Worm (Caenorhabditis elegans): ENCODE measurements around the gene mpk-1.

mpk-1 gene

DNA sequence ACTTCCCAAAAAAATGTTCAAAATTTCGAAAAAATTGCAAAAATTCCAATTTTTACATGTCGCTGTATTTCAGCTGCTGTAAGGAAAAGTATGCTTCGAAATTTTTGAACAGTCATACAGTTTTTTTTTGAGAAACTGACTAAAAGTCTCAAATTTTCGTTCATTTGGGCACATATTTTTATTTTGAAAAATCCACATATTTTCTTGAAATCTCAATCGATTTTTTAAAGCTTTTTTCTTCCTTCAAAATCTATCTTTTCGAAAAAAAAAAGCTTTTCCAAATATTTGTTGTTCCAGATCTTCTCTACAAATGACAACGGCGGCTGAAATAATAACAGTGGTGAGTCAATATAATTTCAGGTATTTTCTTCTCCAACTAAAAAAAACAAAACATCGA lies 30.9 kb downstream of the mpk-1 start, which contains the start of gene asd-1:
Gene asd-1 (plus strand): TSS at position 298 of the 397 bp plus-strand sequence.
- TF ChIP-seq hnd-1 (tag; optimal IDR thresholded peaks at IDR 0.05) (no peak), scrt-1 (GFP tag; IDR thresholded peaks at IDR 0.05) (no peak)

DNA sequence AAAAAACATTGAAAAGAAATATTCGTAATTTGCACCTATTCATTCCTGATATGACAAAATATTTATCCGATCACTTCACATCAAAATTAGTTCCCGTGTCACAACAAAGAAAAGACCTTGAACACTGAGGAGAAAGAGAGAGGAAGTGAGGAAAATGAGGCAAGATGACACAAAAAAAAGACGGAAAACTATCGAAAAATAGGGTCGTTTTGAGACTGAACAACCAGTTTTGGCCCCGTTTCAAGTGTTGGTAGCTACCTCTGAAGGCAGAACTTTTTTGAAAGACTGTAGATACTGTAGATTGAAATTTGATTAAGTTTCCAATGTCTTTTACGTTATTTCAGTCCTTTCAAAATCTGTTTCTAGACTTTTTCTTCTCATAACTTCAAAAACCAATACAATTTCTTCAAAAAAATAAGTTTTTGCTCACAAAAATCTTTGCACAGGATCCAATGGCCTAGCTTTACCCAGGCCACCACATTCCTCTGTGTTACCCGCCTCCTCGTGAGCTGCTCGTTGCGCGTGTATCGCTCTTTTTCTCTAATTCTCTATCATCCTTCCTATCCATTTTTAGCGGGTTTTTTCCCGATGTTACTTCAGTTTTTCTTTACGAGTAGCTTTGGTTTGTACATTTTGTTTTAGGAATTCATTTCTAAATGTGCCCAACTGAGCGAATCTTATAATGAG lies 31.5 kb downstream of the mpk-1 start:
- TF ChIP-seq pes-1 (GFP tag; IDR thresholded peaks at IDR 0.05) (no peak), scrt-1 (GFP tag; IDR thresholded peaks at IDR 0.05) (no peak), hnd-1 (tag; optimal IDR thresholded peaks at IDR 0.05) (no peak), tbx-37 (GFP tag; conservative IDR thresholded peaks at IDR 0.05) (peak; percentile 59; the same call in 1 of the 2 replicates), hmg-4 (GFP tag; optimal IDR thresholded peaks at IDR 0.05) (peak; percentile 41), ceh-36 (tag; optimal IDR thresholded peaks at IDR 0.05) (no peak)

DNA sequence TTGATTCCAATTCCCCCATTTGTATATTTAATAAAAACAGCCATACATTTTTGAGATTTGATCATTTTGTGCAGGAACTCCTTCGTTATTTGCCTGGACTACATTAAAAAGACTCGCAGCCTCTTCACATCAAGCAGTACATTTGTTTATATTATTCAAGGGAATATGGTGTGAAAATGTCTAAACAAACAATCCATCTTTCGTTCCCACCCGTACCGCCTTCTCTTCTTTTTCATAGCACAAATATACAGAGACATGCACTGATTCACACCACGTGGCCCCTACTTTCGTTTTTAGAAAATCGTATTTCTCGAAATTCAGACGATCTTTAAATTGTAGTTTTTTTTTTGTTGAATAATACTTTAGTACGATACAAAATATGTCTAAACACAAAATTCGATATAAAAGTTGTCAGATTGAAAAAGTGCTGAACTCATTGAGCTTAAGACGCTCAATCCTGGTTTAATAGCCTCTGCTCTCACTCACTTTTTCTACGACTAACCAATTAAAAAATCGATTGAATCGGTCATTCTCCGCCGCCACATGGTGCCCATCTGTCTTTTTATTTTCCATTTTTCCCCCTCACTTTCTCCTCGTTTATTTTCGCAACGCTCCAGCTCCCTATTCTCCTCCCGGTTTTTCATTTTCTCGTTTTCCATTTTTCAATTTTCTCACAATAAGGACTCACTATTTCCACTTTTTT lies 32.5 kb downstream of the mpk-1 start:
- TF ChIP-seq hmg-4 (GFP tag; optimal IDR thresholded peaks at IDR 0.05) (no peak), sea-1 (GFP tag; conservative IDR thresholded peaks at IDR 0.05) (0 out of 2 replicates have a peak, but pooled peaks have one; percentile 35), tbx-37 (GFP tag; conservative IDR thresholded peaks at IDR 0.05) (0 out of 2 replicates have a peak, but pooled peaks have one; percentile 5)

DNA sequence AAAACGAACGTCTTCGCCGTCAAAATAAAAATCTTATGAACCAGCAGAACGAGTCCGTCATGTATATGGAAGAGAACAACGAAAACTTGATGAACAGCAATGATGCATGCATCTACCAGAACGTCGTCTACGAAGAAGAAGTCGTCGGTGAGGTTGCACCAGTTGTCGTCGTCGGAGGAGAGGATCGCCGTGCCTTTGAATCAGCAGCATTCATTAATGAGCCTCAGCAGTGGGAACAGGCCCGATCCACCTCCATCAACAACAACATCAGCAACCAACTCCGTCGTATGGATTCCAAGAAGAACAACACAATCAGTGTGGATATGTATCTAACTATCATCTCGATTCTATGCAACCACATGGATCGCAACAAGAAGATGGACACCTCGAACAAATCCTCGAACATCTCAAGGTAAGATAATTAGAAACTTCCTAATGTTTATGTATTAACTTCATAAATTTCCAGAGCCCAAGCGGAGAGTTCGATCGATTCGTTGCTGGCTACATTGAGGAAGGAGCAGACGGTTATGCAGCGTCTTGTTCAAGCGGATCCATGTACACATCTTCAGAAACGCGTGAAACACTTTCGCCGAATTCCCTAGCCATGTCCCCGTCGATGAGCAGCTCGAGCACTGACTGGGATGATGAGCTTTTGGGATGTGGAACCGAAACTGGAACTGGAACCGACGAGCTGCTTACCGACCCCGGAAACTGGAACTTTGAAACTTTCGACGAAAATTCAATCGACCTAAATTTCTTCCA lies 33.4 kb downstream of the mpk-1 start:
- TF ChIP-seq tra-4 (tag; optimal IDR thresholded peaks at IDR 0.05) (no peak), F13C5.2 (tag; optimal IDR thresholded peaks at IDR 0.05) (no peak), hmg-4 (GFP tag; optimal IDR thresholded peaks at IDR 0.05) (no peak), aly-1 (tag; optimal IDR thresholded peaks at IDR 0.05) (no peak), flt-1 (GFP tag; IDR thresholded peaks at IDR 0.05) (no peak), ceh-36 (tag; optimal IDR thresholded peaks at IDR 0.05) (no peak), pes-1 (GFP tag; IDR thresholded peaks at IDR 0.05) (no peak), scrt-1 (GFP tag; IDR thresholded peaks at IDR 0.05) (no peak), hnd-1 (tag; optimal IDR thresholded peaks at IDR 0.05) (no peak), tbx-11 (GFP tag; IDR thresholded peaks at IDR 0.05) (no peak), B0310.2 (tag; optimal IDR thresholded peaks at IDR 0.05) (no peak), ceh-13 (GFP tag; optimal IDR thresholded peaks at IDR 0.05) (no peak), ets-7 (tag; optimal IDR thresholded peaks at IDR 0.05) (no peak), tbx-37 (GFP tag; conservative IDR thresholded peaks at IDR 0.05) (no peak)

DNA sequence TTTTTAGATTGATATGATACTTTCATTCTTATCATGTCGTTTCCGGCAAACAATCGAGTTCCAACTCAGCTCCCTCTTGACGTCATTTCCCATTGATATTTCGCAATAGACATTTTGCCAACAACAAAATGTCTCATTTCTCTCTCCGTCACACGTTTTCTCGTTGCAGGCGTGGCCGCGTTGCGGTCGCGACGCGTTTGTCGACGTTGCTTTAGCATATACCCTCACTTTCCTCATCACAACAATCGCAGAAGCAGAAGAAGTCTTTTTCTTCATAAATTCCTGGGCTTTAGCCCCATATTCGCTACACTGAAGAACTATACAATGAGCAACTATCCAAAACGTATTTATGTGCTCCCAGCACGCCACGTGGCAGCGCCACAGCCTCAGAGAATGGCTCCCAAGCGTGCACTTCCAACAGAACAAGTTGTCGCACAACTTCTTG lies 34.2 kb downstream of the mpk-1 start, which contains the start of gene xbp-1:
Gene xbp-1 (plus strand): TSS at position 151 of the 445 bp plus-strand sequence.
- TF ChIP-seq ama-1 (optimal IDR thresholded peaks at IDR 0.05): peak; percentile 6
- TF ChIP-seq B0310.2 (tag; optimal IDR thresholded peaks at IDR 0.05): peak; percentile 62
- TF ChIP-seq hmg-4 (GFP tag; optimal IDR thresholded peaks at IDR 0.05): peak; percentile 42
- TF ChIP-seq ceh-36 (tag; optimal IDR thresholded peaks at IDR 0.05): no peak
- TF ChIP-seq pes-1 (GFP tag; IDR thresholded peaks at IDR 0.05): no peak
- no peak for TF ChIP-seq tbx-37 (GFP tag; conservative IDR thresholded peaks at IDR 0.05)
- no peak for TF ChIP-seq ceh-13 (GFP tag; optimal IDR thresholded peaks at IDR 0.05)
- no peak for TF ChIP-seq flt-1 (GFP tag; IDR thresholded peaks at IDR 0.05)
- peak; percentile 15 for TF ChIP-seq aly-1 (tag; optimal IDR thresholded peaks at IDR 0.05)
- no peak for TF ChIP-seq hnd-1 (tag; optimal IDR thresholded peaks at IDR 0.05)
- no peak for TF ChIP-seq scrt-1 (GFP tag; IDR thresholded peaks at IDR 0.05)
- TF ChIP-seq hmbx-1 (tag; optimal IDR thresholded peaks at IDR 0.05): no peak
- no peak for TF ChIP-seq ets-7 (tag; optimal IDR thresholded peaks at IDR 0.05)
- no peak for TF ChIP-seq tra-4 (tag; optimal IDR thresholded peaks at IDR 0.05)
- peak; percentile 63 for TF ChIP-seq F13C5.2 (tag; optimal IDR thresholded peaks at IDR 0.05)
- TF ChIP-seq tbx-11 (GFP tag; IDR thresholded peaks at IDR 0.05): no peak
- 0 out of 2 replicates have a peak, but pooled peaks have one; percentile 21 for TF ChIP-seq sea-1 (GFP tag; conservative IDR thresholded peaks at IDR 0.05)

DNA sequence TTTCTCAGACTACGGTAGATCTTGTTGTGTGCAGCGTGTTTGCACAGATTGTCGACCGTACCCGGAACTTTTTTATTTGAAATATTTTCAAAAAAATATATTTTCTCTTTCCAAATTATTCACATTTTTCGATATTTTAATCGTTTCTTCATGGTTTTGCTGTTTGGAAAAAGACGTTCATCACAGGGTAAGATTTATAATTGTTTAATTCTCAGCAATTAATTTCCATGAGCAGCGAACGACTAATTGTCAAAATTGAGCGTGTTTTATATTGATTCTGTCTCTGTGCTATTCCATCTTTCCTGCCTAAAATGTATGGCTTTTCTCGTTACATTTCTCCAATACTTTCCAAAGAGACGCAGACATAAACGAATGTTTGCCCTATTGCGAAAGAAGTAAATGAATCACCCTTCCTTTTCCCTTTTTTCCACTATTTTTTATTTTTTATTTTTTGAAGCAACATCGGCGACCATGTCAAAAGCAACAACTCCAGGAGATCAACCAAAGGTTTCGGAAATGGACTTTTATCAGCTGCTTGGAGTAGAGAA lies 36.7 kb downstream of the mpk-1 start, which contains the start of gene dnj-16:
Gene dnj-16 (plus strand): TSS at position 51 of the 548 bp plus-strand sequence.
- TF ChIP-seq F13C5.2 (tag; optimal IDR thresholded peaks at IDR 0.05) (peak; percentile 9), hmg-4 (GFP tag; optimal IDR thresholded peaks at IDR 0.05) (no peak)

DNA sequence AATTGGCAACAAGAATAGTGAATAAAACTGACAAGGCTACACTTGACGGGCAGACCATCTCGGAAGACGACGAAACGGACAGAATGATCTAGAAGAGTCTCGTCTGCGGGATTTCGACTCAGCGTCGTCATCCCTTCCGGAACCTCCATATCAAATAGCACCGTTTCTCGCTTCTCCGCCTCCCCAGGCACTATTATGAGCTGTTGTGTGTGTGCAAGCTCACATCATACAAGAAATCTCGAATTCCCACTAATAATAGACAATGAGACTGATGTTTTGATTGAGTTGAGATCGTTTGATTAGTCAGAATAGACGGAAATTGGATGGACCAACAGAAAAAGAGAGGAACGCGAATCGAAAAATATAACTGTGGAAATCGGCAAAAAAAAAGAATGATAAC lies 37.7 kb downstream of the mpk-1 start, which contains the start of gene spp-28:
Gene spp-28 (minus strand): TSS at position 101 of the 400 bp plus-strand sequence.
- TF ChIP-seq ceh-13 (GFP tag; optimal IDR thresholded peaks at IDR 0.05): no peak
- no peak for TF ChIP-seq ets-7 (tag; optimal IDR thresholded peaks at IDR 0.05)
- no peak for TF ChIP-seq flt-1 (GFP tag; IDR thresholded peaks at IDR 0.05)
- TF ChIP-seq hmg-4 (GFP tag; optimal IDR thresholded peaks at IDR 0.05): no peak
- no peak for TF ChIP-seq ama-1 (optimal IDR thresholded peaks at IDR 0.05)
- no peak for TF ChIP-seq aly-1 (tag; optimal IDR thresholded peaks at IDR 0.05)
- TF ChIP-seq tbx-11 (GFP tag; IDR thresholded peaks at IDR 0.05): no peak
- no peak for TF ChIP-seq sea-1 (GFP tag; conservative IDR thresholded peaks at IDR 0.05)
- TF ChIP-seq ceh-36 (tag; optimal IDR thresholded peaks at IDR 0.05): no peak
- TF ChIP-seq hnd-1 (tag; optimal IDR thresholded peaks at IDR 0.05): no peak
